Fruit fly (Drosophila melanogaster): ENCODE measurements around the gene Argl.

DNA sequence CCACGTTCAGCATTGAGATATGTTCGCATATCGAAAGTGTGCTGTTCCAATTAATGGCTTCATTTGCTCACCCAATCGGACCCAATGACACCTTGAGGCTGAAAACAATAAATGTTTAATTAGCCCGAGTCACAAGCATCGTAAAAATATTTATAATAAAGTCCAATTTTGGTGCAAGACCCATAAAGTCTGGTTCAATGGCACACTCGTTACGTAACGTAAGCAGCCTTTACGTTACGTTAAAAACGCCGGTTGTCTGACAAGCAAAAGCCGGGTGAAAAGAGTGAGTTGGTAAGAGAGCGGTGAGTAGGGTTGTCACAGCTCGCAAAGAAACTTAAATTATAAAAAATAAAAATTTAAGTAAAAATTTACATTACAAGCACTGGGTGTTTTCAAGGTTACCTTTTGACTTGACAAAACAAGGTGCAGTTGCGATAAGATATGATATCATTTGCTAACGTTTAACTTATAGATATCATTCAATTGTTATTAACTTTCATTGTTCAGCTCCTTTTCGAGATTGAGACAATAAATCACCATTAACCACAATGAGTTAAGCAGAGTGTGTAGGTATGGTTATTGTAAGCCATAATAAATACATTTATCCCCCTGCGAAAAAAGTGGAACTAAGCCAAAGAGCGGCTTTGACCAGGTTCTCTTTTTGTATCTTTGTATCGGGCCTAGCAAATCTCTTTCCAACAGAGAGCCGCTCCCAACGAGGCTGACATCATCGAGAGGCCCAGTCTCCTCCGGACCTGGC lies 43.8 kb downstream of the Argl start:
- TF ChIP-seq pad (GFP tag; optimal IDR thresholded peaks at IDR 0.05) (no peak), cic (GFP tag; optimal IDR thresholded peaks at IDR 0.05) (no peak), tj (GFP tag; optimal IDR thresholded peaks at IDR 0.05) (no peak), CG5204 (GFP tag; optimal IDR thresholded peaks at IDR 0.05) (peak; percentile 45), ovo (GFP tag; optimal IDR thresholded peaks at IDR 0.05) (no peak)
